Worm (Caenorhabditis elegans) whole organism, L4 larva: ENCODE results near the gene algn-6.

Experiments
- F10B5.3 ChIP-seq: sonication (generic microtip); optimal IDR thresholded peaks from 2 replicates; lab custom pipeline; 2016; ENCODE audit warnings: mild to moderate bottlenecking, missing genetic modification characterization, missing compliant biosample characterization
- F26F4.8 ChIP-seq: fragments of 200-800 bp; sonication (Bioruptor generic); conservative IDR thresholded peaks from 2 replicates; pipeline ENCODE4 v1.3.6; 2022; ENCODE audit warnings: missing genetic modification characterization, missing compliant biosample characterization
- T26A8.4 ChIP-seq: fragments of 200-800 bp; sonication (Bioruptor generic); IDR thresholded peaks from 2 replicates; pipeline ENCODE4 v1.3.6; 2022; ENCODE audit warnings: missing genetic modification characterization, missing compliant biosample characterization
- Y105C5A.15 ChIP-seq: fragments of 200-800 bp; sonication (Bioruptor generic); IDR thresholded peaks from 2 replicates; pipeline ENCODE4 v1.3.6; 2022; ENCODE audit warnings: missing genetic modification characterization, missing compliant biosample characterization
- Y75B8A.6 ChIP-seq: fragments of 200-800 bp; sonication (Bioruptor generic); IDR thresholded peaks from 2 replicates; pipeline ENCODE4 v1.3.6; 2022; ENCODE audit warnings: missing genetic modification reagents, missing genetic modification characterization, missing compliant biosample characterization
- ZK337.2 ChIP-seq: fragments of 200-800 bp; sonication (Bioruptor generic); IDR thresholded peaks from 2 replicates; pipeline ENCODE4 v1.3.6; 2022; ENCODE audit warnings: missing genetic modification reagents, missing genetic modification characterization, missing compliant biosample characterization
- ZK546.5 ChIP-seq, 2 experiments: sonication (generic microtip); optimal IDR thresholded peaks; 2 replicates each; lab custom pipeline; 2017; ENCODE audit warnings: missing biosample characterization in 2 of 2, missing genetic modification characterization in 2 of 2
- ama-1 ChIP-seq: fragments of 150-350 bp; optimal IDR thresholded peaks from 2 replicates; lab custom pipeline; 2014; ENCODE audit warnings: inconsistent platforms, mixed read lengths
- attf-4 ChIP-seq: sonication (generic microtip); optimal IDR thresholded peaks from 3 replicates; lab custom pipeline; 2017; ENCODE audit warnings: missing biosample characterization, missing genetic modification characterization
- ceh-32 ChIP-seq: sonication (generic microtip); optimal IDR thresholded peaks from 2 replicates; lab custom pipeline; 2016; ENCODE audit warnings: mild to moderate bottlenecking, missing genetic modification characterization, missing compliant biosample characterization; ENCODE audit not compliant: poor library complexity
- ceh-82 ChIP-seq: sonication (generic microtip); optimal IDR thresholded peaks from 2 replicates; lab custom pipeline; 2017; ENCODE audit warnings: missing biosample characterization, missing genetic modification characterization
- ces-1 ChIP-seq: fragments of 150-350 bp; sonication (generic microtip); optimal IDR thresholded peaks from 4 replicates; lab custom pipeline; 2014; ENCODE audit warnings: missing biosample characterization, missing genetic modification reagents, missing genetic modification characterization
- ctbp-1 ChIP-seq: fragments of 200-800 bp; sonication (Bioruptor generic); IDR thresholded peaks from 2 replicates; pipeline ENCODE4 v1.3.6; 2022; ENCODE audit warnings: missing genetic modification reagents, missing genetic modification characterization, missing compliant biosample characterization
- daf-12 ChIP-seq: fragments of 150-350 bp; optimal IDR thresholded peaks from 2 replicates; lab custom pipeline; 2014; ENCODE audit warnings: missing biosample characterization, missing genetic modification reagents, missing genetic modification characterization
- daf-16 ChIP-seq, 3 experiments: sonication (generic microtip); optimal IDR thresholded peaks; 2 replicates each; lab custom pipeline; 2016 to 2017; ENCODE audit warnings: missing genetic modification characterization in 3 of 3, missing genetic modification reagents in 3 of 3, mild to moderate bottlenecking in 2 of 3, missing compliant biosample characterization in 2 of 3, missing biosample characterization in 1 of 3, moderate library complexity in 1 of 3
- daf-8 ChIP-seq: fragments of 200-800 bp; sonication (Bioruptor generic); IDR thresholded peaks from 2 replicates; pipeline ENCODE4 v1.3.6; 2022; ENCODE audit warnings: missing genetic modification characterization, missing compliant biosample characterization
- dmd-6 ChIP-seq: fragments of 200-800 bp; sonication (Bioruptor generic); IDR thresholded peaks from 2 replicates; pipeline ENCODE4 v1.3.6; 2022; ENCODE audit warnings: missing genetic modification reagents, missing genetic modification characterization, missing compliant biosample characterization
- dmd-9 ChIP-seq: fragments of 200-800 bp; sonication (Bioruptor generic); IDR thresholded peaks from 2 replicates; pipeline ENCODE4 v1.3.6; 2022; ENCODE audit warnings: missing genetic modification reagents, missing genetic modification characterization, missing compliant biosample characterization
- dve-1 ChIP-seq: sonication (generic microtip); optimal IDR thresholded peaks from 2 replicates; lab custom pipeline; 2017; ENCODE audit warnings: antibody characterized with exemption, mild to moderate bottlenecking, missing genetic modification characterization, missing compliant biosample characterization; ENCODE audit not compliant: insufficient read depth
- egl-27 ChIP-seq: sonication (generic microtip); optimal IDR thresholded peaks from 3 replicates; lab custom pipeline; 2017; ENCODE audit warnings: missing biosample characterization, missing genetic modification reagents, missing genetic modification characterization
- fos-1 ChIP-seq: fragments of 150-350 bp; optimal IDR thresholded peaks from 2 replicates; lab custom pipeline; 2014; ENCODE audit warnings: missing biosample characterization, missing genetic modification characterization
- hlh-11 ChIP-seq: fragments of 200-800 bp; sonication (Bioruptor generic); optimal IDR thresholded peaks from 2 replicates; lab custom pipeline; 2018; ENCODE audit warnings: mild to moderate bottlenecking, missing genetic modification characterization, missing compliant biosample characterization
- hmg-1.1 ChIP-seq: fragments of 200-800 bp; sonication (Bioruptor generic); IDR thresholded peaks from 2 replicates; pipeline ENCODE4 v1.3.6; 2022; ENCODE audit warnings: missing genetic modification reagents, missing genetic modification characterization, missing compliant biosample characterization
- lim-7 ChIP-seq: fragments of 200-800 bp; sonication (Bioruptor generic); IDR thresholded peaks from 2 replicates; pipeline ENCODE4 v1.3.6; 2022; ENCODE audit warnings: missing genetic modification characterization, missing compliant biosample characterization
- lin-15B ChIP-seq: fragments of 150-350 bp; sonication (generic microtip); optimal IDR thresholded peaks from 3 replicates; lab custom pipeline; 2014; ENCODE audit warnings: missing biosample characterization, missing genetic modification characterization
- lin-39 ChIP-seq: fragments of 150-350 bp; optimal IDR thresholded peaks from 2 replicates; lab custom pipeline; 2014; ENCODE audit warnings: missing biosample characterization, missing genetic modification reagents, missing genetic modification characterization
- lir-3 ChIP-seq: sonication (generic microtip); optimal IDR thresholded peaks from 2 replicates; lab custom pipeline; 2016; ENCODE audit warnings: mild to moderate bottlenecking, missing genetic modification characterization, missing compliant biosample characterization
- mdl-1 ChIP-seq, 2 experiments: fragments of 150-350 bp in 1 of 2; sonication (generic microtip) in 1 of 2; optimal IDR thresholded peaks; 2 replicates each; lab custom pipeline; 2014 to 2017; ENCODE audit warnings: missing biosample characterization in 2 of 2, missing genetic modification characterization in 2 of 2
- mxl-3 ChIP-seq: fragments of 200-800 bp; sonication (Bioruptor generic); optimal IDR thresholded peaks from 2 replicates; lab custom pipeline; 2018; ENCODE audit warnings: mild to moderate bottlenecking, missing genetic modification characterization, missing compliant biosample characterization
- nhr-102 ChIP-seq: sonication (generic microtip); optimal IDR thresholded peaks from 2 replicates; lab custom pipeline; 2016; ENCODE audit warnings: mild to moderate bottlenecking, missing genetic modification characterization, moderate library complexity, missing compliant biosample characterization
- nhr-237 ChIP-seq: sonication (generic microtip); optimal IDR thresholded peaks from 2 replicates; lab custom pipeline; 2017; ENCODE audit warnings: missing biosample characterization, missing genetic modification characterization
- nhr-25 ChIP-seq: sonication (generic microtip); optimal IDR thresholded peaks from 2 replicates; lab custom pipeline; 2017; ENCODE audit warnings: missing genetic modification characterization, mild to moderate bottlenecking, missing compliant biosample characterization, antibody characterized with exemption, moderate library complexity, borderline replicate concordance; ENCODE audit not compliant: insufficient read depth
- nhr-28 ChIP-seq: fragments of 150-350 bp; optimal IDR thresholded peaks from 2 replicates; lab custom pipeline; 2014; ENCODE audit warnings: missing biosample characterization, missing genetic modification characterization
- nhr-42 ChIP-seq: fragments of 200-800 bp; sonication (Bioruptor generic); IDR thresholded peaks from 2 replicates; pipeline ENCODE4 v1.3.6; 2022; ENCODE audit warnings: missing genetic modification characterization, missing compliant biosample characterization
- nhr-76 ChIP-seq: fragments of 150-350 bp; optimal IDR thresholded peaks from 2 replicates; lab custom pipeline; 2014; ENCODE audit warnings: missing biosample characterization, missing genetic modification characterization
- pha-4 ChIP-seq, 2 experiments: fragments of 150-350 bp in 1 of 2; fragments of 200-800 bp in 1 of 2; sonication (Bioruptor generic) in 1 of 2; IDR thresholded peaks in 1 of 2; optimal IDR thresholded peaks in 1 of 2; 2 replicates each; pipeline versions ENCODE4 v1.3.6 to Lab custom; 2014 to 2022; ENCODE audit warnings: missing genetic modification characterization in 2 of 2, missing genetic modification reagents in 2 of 2, missing biosample characterization in 1 of 2, missing compliant biosample characterization in 1 of 2
- php-3 ChIP-seq: fragments of 200-800 bp; sonication (Bioruptor generic); IDR thresholded peaks from 2 replicates; pipeline ENCODE4 v1.3.6; 2022; ENCODE audit warnings: missing genetic modification reagents, missing genetic modification characterization, missing compliant biosample characterization
- pqm-1 ChIP-seq: sonication (generic microtip); optimal IDR thresholded peaks from 2 replicates; lab custom pipeline; 2017; ENCODE audit warnings: missing biosample characterization, missing genetic modification characterization
- rbr-2 ChIP-seq: sonication (generic microtip); optimal IDR thresholded peaks from 2 replicates; lab custom pipeline; 2016; ENCODE audit warnings: missing genotype, missing genetic modification characterization, missing compliant biosample characterization
- set-16 ChIP-seq: fragments of 200-800 bp; sonication (Bioruptor generic); IDR thresholded peaks from 2 replicates; pipeline ENCODE4 v1.3.6; 2022; ENCODE audit warnings: missing genetic modification reagents, missing genetic modification characterization, missing compliant biosample characterization
- snpc-4 ChIP-seq: fragments of 150-350 bp; optimal IDR thresholded peaks from 2 replicates; lab custom pipeline; 2014; ENCODE audit warnings: missing biosample characterization, missing genetic modification characterization
- spr-3 ChIP-seq: fragments of 200-800 bp; sonication (Bioruptor generic); optimal IDR thresholded peaks from 2 replicates; lab custom pipeline; 2018; ENCODE audit warnings: mild to moderate bottlenecking, missing genetic modification characterization, missing compliant biosample characterization
- tag-97 ChIP-seq: fragments of 200-800 bp; sonication (Bioruptor generic); IDR thresholded peaks from 2 replicates; pipeline ENCODE4 v1.3.6; 2022; ENCODE audit warnings: missing genetic modification characterization, missing compliant biosample characterization
- tra-1 ChIP-seq: fragments of 200-800 bp; sonication (Bioruptor generic); IDR thresholded peaks from 2 replicates; pipeline ENCODE4 v1.3.6; 2022; ENCODE audit warnings: missing genetic modification reagents, missing genetic modification characterization, missing compliant biosample characterization
- vab-7 ChIP-seq: fragments of 200-800 bp; sonication (Bioruptor generic); IDR thresholded peaks from 2 replicates; pipeline ENCODE4 v1.3.6; 2022; ENCODE audit warnings: missing genetic modification reagents, missing genetic modification characterization, missing compliant biosample characterization
- zfp-2 ChIP-seq: sonication (generic microtip); optimal IDR thresholded peaks from 2 replicates; lab custom pipeline; 2016; ENCODE audit warnings: mild to moderate bottlenecking, missing genetic modification characterization, missing compliant biosample characterization
- zfp-3 ChIP-seq: fragments of 200-800 bp; sonication (Bioruptor generic); conservative IDR thresholded peaks from 2 replicates; pipeline ENCODE4 v1.3.6; 2022; ENCODE audit warnings: missing genetic modification reagents, missing genetic modification characterization, missing compliant biosample characterization
- zip-2 ChIP-seq: fragments of 150-350 bp; optimal IDR thresholded peaks from 2 replicates; lab custom pipeline; 2014; ENCODE audit warnings: missing biosample characterization, missing genetic modification characterization
- ztf-11 ChIP-seq: fragments of 150-350 bp; optimal IDR thresholded peaks from 2 replicates; lab custom pipeline; 2014; ENCODE audit warnings: missing biosample characterization, missing genetic modification characterization
- ztf-7 ChIP-seq: fragments of 150-350 bp; optimal IDR thresholded peaks from 2 replicates; lab custom pipeline; 2014; ENCODE audit warnings: missing biosample characterization, missing genetic modification characterization

algn-6 gene

DNA sequence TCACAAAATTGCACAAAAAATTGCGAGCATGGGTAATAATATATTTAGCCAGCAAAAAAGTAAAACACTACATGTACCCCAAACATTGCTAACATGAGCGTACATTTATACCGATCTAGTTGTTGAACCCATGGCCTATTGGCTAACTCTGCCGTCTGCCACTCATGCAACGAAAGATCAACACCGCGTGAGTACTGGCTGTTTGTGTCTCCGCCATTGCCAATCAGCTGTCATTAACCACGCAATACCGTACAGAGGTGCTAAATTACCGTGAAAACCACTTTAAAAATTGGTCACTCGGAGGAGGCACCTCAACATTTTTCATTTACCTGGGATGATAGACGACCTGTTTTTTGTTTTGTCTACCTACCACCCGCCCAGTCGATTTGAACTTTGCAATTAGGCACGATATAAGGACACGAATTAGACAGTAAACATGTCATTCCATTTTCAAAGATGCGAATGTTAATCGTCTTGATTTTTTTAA is 35.8 kb downstream of the algn-6 start, which contains the start of gene K02C4.2 (continued):
- TF ChIP-seq tag-97 (GFP tag; lab: Robert Waterston, UW) = no peak
- TF ChIP-seq T26A8.4 = peak; percentile 84
- peak; percentile 83 for TF ChIP-seq dmd-6 (GFP tag; lab: Robert Waterston, UW)
- 0 out of 2 replicates have a peak, but pooled peaks have one; percentile 56 for TF ChIP-seq Y105C5A.15 (GFP tag; lab: Robert Waterston, UW)
- TF ChIP-seq lim-7 (GFP tag; lab: Robert Waterston, UW) = peak; percentile 92
- TF ChIP-seq php-3 (GFP tag; lab: Robert Waterston, UW) = peak; percentile 78
- TF ChIP-seq F26F4.8 = peak; percentile 85
- peak; percentile 18 for TF ChIP-seq F10B5.3 (tag; lab: Kevin White, UChicago)
- TF ChIP-seq nhr-76 = no peak
- TF ChIP-seq fos-1 (tag; lab: Kevin White, UChicago) = no peak
- TF ChIP-seq ztf-11 (tag; lab: Kevin White, UChicago) = no peak
- TF ChIP-seq set-16 (GFP tag; lab: Robert Waterston, UW) = no peak
- no peak for TF ChIP-seq daf-8
- peak; percentile 85 for TF ChIP-seq nhr-42 (GFP tag; lab: Robert Waterston, UW)
- peak; percentile 75 for TF ChIP-seq nhr-102 (tag; lab: Kevin White, UChicago)
- no peak for TF ChIP-seq zip-2 (tag; lab: Kevin White, UChicago)
- TF ChIP-seq mxl-3 (GFP tag; lab: Kevin White, UChicago) = peak; percentile 86
- peak; percentile 80 for TF ChIP-seq vab-7 (GFP tag; lab: Robert Waterston, UW)
- TF ChIP-seq ZK546.5 (tag; optimal IDR thresholded peaks at IDR 0.05; lab: Kevin White, UChicago) = no peak
- peak; percentile 62 for TF ChIP-seq rbr-2
- TF ChIP-seq pqm-1 = peak; percentile 28
- peak; percentile 64 for TF ChIP-seq spr-3 (GFP tag; lab: Kevin White, UChicago)
- TF ChIP-seq pha-4 (GFP tag; IDR thresholded peaks at IDR 0.05; lab: Robert Waterston, UW) = peak; percentile 85
- no peak for TF ChIP-seq pha-4 (tag; optimal IDR thresholded peaks at IDR 0.05; lab: Kevin White, UChicago)
- TF ChIP-seq nhr-25 (tag; lab: Kevin White, UChicago) = peak; percentile 52
- no peak for TF ChIP-seq ces-1
- TF ChIP-seq Y75B8A.6 (GFP tag; lab: Robert Waterston, UW) = no peak
- peak; percentile 73 for TF ChIP-seq dve-1 (tag; lab: Kevin White, UChicago)
- peak; percentile 64 for TF ChIP-seq lir-3 (tag; lab: Kevin White, UChicago)
- no peak for TF ChIP-seq ceh-82 (tag; lab: Kevin White, UChicago)
- peak; percentile 47; the same call in 1 of the 2 replicates for TF ChIP-seq ctbp-1 (GFP tag; lab: Robert Waterston, UW)
- no peak for TF ChIP-seq lin-15B (tag; lab: Kevin White, UChicago)
- TF ChIP-seq daf-16 (GFP tag; optimal IDR thresholded peaks at IDR 0.05; lab: Kevin White, UChicago) = peak; percentile 70 to 89
- peak; percentile 86 for TF ChIP-seq daf-16 (tag; optimal IDR thresholded peaks at IDR 0.05; lab: Kevin White, UChicago)
- TF ChIP-seq ztf-7 (tag; lab: Kevin White, UChicago) = peak; percentile 77
- TF ChIP-seq tra-1 = peak; percentile 90
- TF ChIP-seq hmg-1.1 (GFP tag; lab: Robert Waterston, UW) = peak; percentile 82
- TF ChIP-seq egl-27 = no peak
- TF ChIP-seq zfp-2 = peak; percentile 27
- TF ChIP-seq zfp-3 (GFP tag; lab: Robert Waterston, UW) = peak; percentile 62; the same call in 1 of the 2 replicates
- TF ChIP-seq dmd-9 = no peak
- TF ChIP-seq hlh-11 (tag; lab: Kevin White, UChicago) = peak; percentile 94
- no peak for TF ChIP-seq daf-12
- TF ChIP-seq nhr-237 (tag; lab: Kevin White, UChicago) = no peak
- no peak for TF ChIP-seq mdl-1 (tag; optimal IDR thresholded peaks at IDR 0.05; lab: Kevin White, UChicago)
- no peak for TF ChIP-seq ama-1 (lab: Kevin White, UChicago)
- TF ChIP-seq attf-4 (tag; lab: Kevin White, UChicago) = no peak
- TF ChIP-seq nhr-28 = peak; percentile 54
- TF ChIP-seq snpc-4 (tag; lab: Kevin White, UChicago) = peak; percentile 12
- no peak for TF ChIP-seq ceh-32 (tag; lab: Kevin White, UChicago)
- TF ChIP-seq ZK337.2 (GFP tag; lab: Robert Waterston, UW) = peak; percentile 63; the same call in 1 of the 2 replicates
- TF ChIP-seq lin-39 (tag; lab: Kevin White, UChicago) = no peak
